Fruit fly (Drosophila melanogaster): Measurements from ENCODE around the gene FRG1.

- no peak for TF ChIP-seq CG9948 (tag; optimal IDR thresholded peaks at IDR 0.05)
- no peak for TF ChIP-seq CG12605 (GFP tag; IDR thresholded peaks at IDR 0.05)
- TF ChIP-seq Ets98B (GFP tag; IDR thresholded peaks at IDR 0.05), result no peak
- TF ChIP-seq D1 (tag; optimal IDR thresholded peaks at IDR 0.05), result no peak
- TF ChIP-seq CG32121 (GFP tag; IDR thresholded peaks at IDR 0.05), result no peak
- TF ChIP-seq Pif1A (GFP tag; optimal IDR thresholded peaks at IDR 0.05), result no peak
- no peak for TF ChIP-seq CG10348 (GFP tag; IDR thresholded peaks at IDR 0.05)
- no peak for TF ChIP-seq Pif1B (GFP tag; optimal IDR thresholded peaks at IDR 0.05)
- TF ChIP-seq CG34367 (tag; optimal IDR thresholded peaks at IDR 0.05), result no peak
Observed at dm6 chr3L:20281254-20281653, 15.5 kb downstream of the FRG1 start.
